Worm (Caenorhabditis elegans): ENCODE data around the gene flp-24.
A peak's percentile ranks its signal among the peaks of the same experiment; 100 is the strongest.
"Not testable (repeated sequence)": the region's sequence is repeated elsewhere in the genome, so short reads cannot be mapped to it uniquely, and the experiment has no call there.

Gene flp-24

ce11 chrIII:724819-725218 lies at the start of gene flp-24:
TSS of gene flp-24 (plus strand) at chrIII:725119.
- no peak for TF ChIP-seq ztf-11 (tag; optimal IDR thresholded peaks at IDR 0.05)
- TF ChIP-seq lin-32 (GFP tag; optimal IDR thresholded peaks at IDR 0.05), result no peak
- no peak for TF ChIP-seq sptf-1 (tag; optimal IDR thresholded peaks at IDR 0.05)
- TF ChIP-seq cnd-1 (tag; optimal IDR thresholded peaks at IDR 0.05), result no peak
- no peak for TF ChIP-seq tbx-8 (GFP tag; optimal IDR thresholded peaks at IDR 0.05)
- TF ChIP-seq ces-1 (GFP tag; optimal IDR thresholded peaks at IDR 0.05), result no peak
- no peak for TF ChIP-seq ceh-43 (GFP tag; optimal IDR thresholded peaks at IDR 0.05)
- no peak for TF ChIP-seq zip-8 (tag; optimal IDR thresholded peaks at IDR 0.05)

ce11 chrIII:675413-675812 lies 49.5 kb upstream of the flp-24 start:
- TF ChIP-seq ceh-43 (GFP tag; optimal IDR thresholded peaks at IDR 0.05) (no peak), ces-1 (GFP tag; optimal IDR thresholded peaks at IDR 0.05) (peak; percentile 96)

ce11 chrIII:675822-676221 lies 49.1 kb upstream of the flp-24 start, which contains the start of gene grk-2:
TSS of gene grk-2 (plus strand) at chrIII:676122.
- TF ChIP-seq ceh-39 (tag; optimal IDR thresholded peaks at IDR 0.05) (no peak), nhr-2 (tag; optimal IDR thresholded peaks at IDR 0.05) (no peak), ceh-43 (GFP tag; optimal IDR thresholded peaks at IDR 0.05) (no peak), lin-32 (GFP tag; optimal IDR thresholded peaks at IDR 0.05) (no peak), ham-2 (GFP tag; optimal IDR thresholded peaks at IDR 0.05) (no peak), tbx-8 (GFP tag; optimal IDR thresholded peaks at IDR 0.05) (no peak), cnd-1 (tag; optimal IDR thresholded peaks at IDR 0.05) (no peak), mls-2 (tag; optimal IDR thresholded peaks at IDR 0.05) (no peak)

ce11 chrIII:683318-683717 lies 41.6 kb upstream of the flp-24 start, which contains the start of gene W02B3.4:
TSS of gene W02B3.4 (minus strand) at chrIII:683418.
- TF ChIP-seq ceh-83 (GFP tag; optimal IDR thresholded peaks at IDR 0.05) (no peak), lsy-2 (tag; optimal IDR thresholded peaks at IDR 0.05) (no peak), unc-62 (GFP tag; optimal IDR thresholded peaks at IDR 0.05) (no peak), tbx-8 (GFP tag; optimal IDR thresholded peaks at IDR 0.05) (no peak), unc-120 (tag; optimal IDR thresholded peaks at IDR 0.05; ENCODE audit: poor library complexity, severe bottlenecking) (no peak), cnd-1 (tag; optimal IDR thresholded peaks at IDR 0.05) (no peak), mls-2 (tag; optimal IDR thresholded peaks at IDR 0.05) (no peak), zip-8 (tag; optimal IDR thresholded peaks at IDR 0.05) (no peak), nhr-76 (tag; optimal IDR thresholded peaks at IDR 0.05) (no peak), sptf-1 (tag; optimal IDR thresholded peaks at IDR 0.05) (no peak), blmp-1 (tag; optimal IDR thresholded peaks at IDR 0.05) (no peak), snpc-4 (tag; optimal IDR thresholded peaks at IDR 0.05) (no peak)

ce11 chrIII:688083-688482 lies 36.8 kb upstream of the flp-24 start:
- TF ChIP-seq nhr-28 (tag; optimal IDR thresholded peaks at IDR 0.05) (no peak), mab-5 (tag; optimal IDR thresholded peaks at IDR 0.05) (no peak), unc-39 (tag; optimal IDR thresholded peaks at IDR 0.05) (no peak), ceh-83 (GFP tag; optimal IDR thresholded peaks at IDR 0.05) (no peak), ztf-11 (tag; optimal IDR thresholded peaks at IDR 0.05) (no peak)

- not testable (repeated sequence) for TF ChIP-seq nhr-12 (tag; optimal IDR thresholded peaks at IDR 0.05); elt-3 (tag; optimal IDR thresholded peaks at IDR 0.05); ces-1 (GFP tag; optimal IDR thresholded peaks at IDR 0.05)
Observed at ce11 chrIII:688869-689268, 36.0 kb upstream of the flp-24 start, which contains the start of gene elf-1. TSS of gene elf-1 (plus strand) at chrIII:689169.

ce11 chrIII:691933-692332 lies 33.0 kb upstream of the flp-24 start, which contains the start of gene W02B3.7:
TSS of gene W02B3.7 (minus strand) at chrIII:692033.
- no peak for TF ChIP-seq sptf-1 (tag; optimal IDR thresholded peaks at IDR 0.05)
- TF ChIP-seq nhr-12 (tag; optimal IDR thresholded peaks at IDR 0.05), result no peak
- no peak for TF ChIP-seq nhr-76 (tag; optimal IDR thresholded peaks at IDR 0.05)
- no peak for TF ChIP-seq elt-1 (tag; optimal IDR thresholded peaks at IDR 0.05; ENCODE audit: borderline replicate concordance, insufficient read depth)
- no peak for TF ChIP-seq ces-1 (GFP tag; optimal IDR thresholded peaks at IDR 0.05)
- no peak for TF ChIP-seq ceh-43 (GFP tag; optimal IDR thresholded peaks at IDR 0.05)
- no peak for TF ChIP-seq elt-3 (tag; optimal IDR thresholded peaks at IDR 0.05)

ce11 chrIII:696372-696771 lies 28.5 kb upstream of the flp-24 start, which contains the start of gene sel-15:
TSS of gene sel-15 (minus strand) at chrIII:696472.
- TF ChIP-seq cnd-1 (tag; optimal IDR thresholded peaks at IDR 0.05), result no peak
- no peak for TF ChIP-seq lsy-2 (tag; optimal IDR thresholded peaks at IDR 0.05)
- TF ChIP-seq nhr-12 (tag; optimal IDR thresholded peaks at IDR 0.05), result no peak
- no peak for TF ChIP-seq ces-1 (GFP tag; optimal IDR thresholded peaks at IDR 0.05)
- no peak for TF ChIP-seq elt-3 (tag; optimal IDR thresholded peaks at IDR 0.05)
- no peak for TF ChIP-seq mls-2 (tag; optimal IDR thresholded peaks at IDR 0.05)
- no peak for TF ChIP-seq hlh-1 (tag; optimal IDR thresholded peaks at IDR 0.05)
- TF ChIP-seq flh-1 (GFP tag; optimal IDR thresholded peaks at IDR 0.05), result no peak
- TF ChIP-seq nhr-76 (tag; optimal IDR thresholded peaks at IDR 0.05), result no peak
- no peak for TF ChIP-seq ceh-39 (tag; optimal IDR thresholded peaks at IDR 0.05)
